Worm (Caenorhabditis elegans) whole organism, mixed stage, embryonic: Measurements from ENCODE around the gene C06C6.8.

Source experiments
- elt-3 ChIP-seq: fragments of 150-350 bp; optimal IDR thresholded peaks from 2 replicates; lab custom pipeline; 2014; ENCODE audit warnings: missing biosample characterization, missing genetic modification characterization
- mep-1 ChIP-seq: fragments of 150-350 bp; optimal IDR thresholded peaks from 2 replicates; lab custom pipeline; 2017; ENCODE audit warnings: missing biosample characterization, missing genetic modification reagents, missing genetic modification characterization, inconsistent platforms

- TF ChIP-seq mep-1 (tag; lab: Kevin White, UChicago) (no peak), elt-3 (tag; lab: Kevin White, UChicago) (no peak)
Measured at ce11 chrV:16024300-16024699, 27.4 kb downstream of the C06C6.8 start, which contains the start of gene T10C6.6.
